Worm (Caenorhabditis elegans) whole organism, L3 larva: Measurements from ENCODE around the gene irld-64.

Source experiments
- aly-2 ChIP-seq: fragments of 150-350 bp; optimal IDR thresholded peaks from 2 replicates; lab custom pipeline; 2014; ENCODE audit warnings: missing biosample characterization, missing genetic modification characterization
- ama-1 ChIP-seq: fragments of 150-350 bp; optimal IDR thresholded peaks from 2 replicates; lab custom pipeline; 2018
- egl-27 ChIP-seq: sonication (generic microtip); optimal IDR thresholded peaks from 4 replicates; lab custom pipeline; 2017; ENCODE audit warnings: missing biosample characterization, missing genetic modification reagents, missing genetic modification characterization
- elt-3 ChIP-seq, 3 experiments: fragments of 150-350 bp in 1 of 3; sonication (generic microtip) in 2 of 3; optimal IDR thresholded peaks; 2 replicates in 2 of 3; 4 replicates in 1 of 3; lab custom pipeline; 2014 to 2017; ENCODE audit warnings: missing biosample characterization in 3 of 3, missing genetic modification characterization in 3 of 3
- hmg-11 ChIP-seq: sonication (generic microtip); optimal IDR thresholded peaks from 2 replicates; lab custom pipeline; 2016; ENCODE audit warnings: missing genetic modification characterization, missing compliant biosample characterization
- mdl-1 ChIP-seq: fragments of 150-350 bp; optimal IDR thresholded peaks from 2 replicates; lab custom pipeline; 2014; ENCODE audit warnings: missing biosample characterization, missing genetic modification characterization
- nfya-1 ChIP-seq: sonication (generic microtip); optimal IDR thresholded peaks from 2 replicates; lab custom pipeline; 2017; ENCODE audit warnings: missing genetic modification characterization, mild to moderate bottlenecking, missing compliant biosample characterization, antibody characterized with exemption, moderate library complexity; ENCODE audit not compliant: insufficient read depth
- nhr-11 ChIP-seq: fragments of 150-350 bp; optimal IDR thresholded peaks from 2 replicates; lab custom pipeline; 2014; ENCODE audit warnings: missing biosample characterization, missing genetic modification characterization
- nhr-76 ChIP-seq: fragments of 150-350 bp; sonication (generic microtip); optimal IDR thresholded peaks from 5 replicates; lab custom pipeline; 2014; ENCODE audit warnings: missing biosample characterization, missing genetic modification characterization
- pha-4 ChIP-seq: fragments of 150-350 bp; optimal IDR thresholded peaks from 2 replicates; lab custom pipeline; 2014; ENCODE audit warnings: missing biosample characterization, missing genetic modification reagents, missing genetic modification characterization
- pqm-1 ChIP-seq: fragments of 150-350 bp; optimal IDR thresholded peaks from 2 replicates; lab custom pipeline; 2017; ENCODE audit warnings: missing biosample characterization, missing genetic modification characterization, inconsistent platforms
- skn-1 ChIP-seq: fragments of 150-350 bp; optimal IDR thresholded peaks from 2 replicates; lab custom pipeline; 2014; ENCODE audit warnings: missing biosample characterization, missing genetic modification characterization
- snpc-4 ChIP-seq: fragments of 150-350 bp; optimal IDR thresholded peaks from 2 replicates; lab custom pipeline; 2014; ENCODE audit warnings: missing biosample characterization, missing genetic modification characterization
- ztf-11 ChIP-seq: fragments of 150-350 bp; optimal IDR thresholded peaks from 2 replicates; lab custom pipeline; 2014; ENCODE audit warnings: missing biosample characterization, missing genetic modification characterization

DNA sequence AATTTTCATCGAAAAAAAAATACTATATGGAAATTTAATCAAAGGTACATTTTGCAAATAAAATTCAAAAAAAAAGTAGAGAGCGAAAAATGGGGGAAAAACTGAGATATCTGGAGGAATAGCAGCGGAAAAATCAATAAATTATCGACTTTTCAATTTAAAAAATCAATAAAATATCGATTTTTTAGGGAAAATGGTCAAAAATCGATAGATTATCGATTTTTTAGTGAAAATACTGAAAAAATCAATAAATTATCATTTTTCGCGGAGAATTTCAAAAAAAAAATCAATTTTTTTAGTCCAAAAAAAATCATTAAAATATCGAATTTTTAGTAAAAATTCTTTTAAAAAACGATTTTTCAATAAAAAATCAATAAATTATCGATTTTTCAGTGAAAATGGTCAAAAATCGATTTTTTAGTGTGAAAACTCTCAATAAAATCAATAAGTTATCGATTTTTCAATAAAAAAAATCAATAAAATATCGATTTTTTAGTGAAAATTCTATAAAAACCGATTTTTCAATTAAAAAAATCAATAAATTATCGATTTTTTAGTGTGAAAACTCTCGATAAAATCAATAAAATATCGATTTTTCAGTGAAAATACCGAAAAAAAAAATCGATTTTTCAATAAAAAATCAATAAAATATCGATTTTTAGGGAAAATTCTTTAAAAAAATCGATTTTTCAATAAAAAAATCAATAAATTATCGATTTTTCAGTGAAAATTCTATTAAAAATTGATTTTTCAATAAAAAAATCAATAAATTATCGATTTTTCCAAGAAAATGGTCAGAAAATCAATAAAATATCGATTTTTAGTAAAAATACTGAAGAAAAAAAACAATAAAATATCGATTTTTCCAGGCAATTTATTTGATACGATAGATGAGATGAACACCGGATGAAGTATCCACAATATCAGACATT is 44.6 kb downstream of the irld-64 start:
- TF ChIP-seq ztf-11 (tag; lab: Kevin White, UChicago), result no peak
- no peak for TF ChIP-seq pqm-1 (tag; lab: Kevin White, UChicago)
- no peak for TF ChIP-seq skn-1 (tag; lab: Kevin White, UChicago)
- TF ChIP-seq snpc-4, result no peak
- TF ChIP-seq elt-3 (tag; optimal IDR thresholded peaks at IDR 0.05; lab: Kevin White, UChicago), result no peak
- TF ChIP-seq nhr-11 (tag; lab: Kevin White, UChicago), result no peak
- TF ChIP-seq pha-4 (tag; lab: Kevin White, UChicago), result no peak
- TF ChIP-seq nfya-1 (tag; lab: Kevin White, UChicago), result no peak
- no peak for TF ChIP-seq hmg-11
- TF ChIP-seq ama-1, result no peak
- TF ChIP-seq nhr-76 (tag; lab: Kevin White, UChicago), result no peak
- no peak for TF ChIP-seq mdl-1
- no peak for TF ChIP-seq egl-27 (tag; lab: Kevin White, UChicago)
- no peak for TF ChIP-seq aly-2
